Worm (Caenorhabditis elegans): ENCODE measurements around the gene acr-17.
"Not testable (repeated sequence)": the region's sequence is repeated elsewhere in the genome, so short reads cannot be mapped to it uniquely, and the experiment has no call there.

The acr-17 gene

ce11 chrV:2608352-2608751, at the start of gene acr-17:
acr-17 (plus strand) TSS chrV:2608652.
- no peak for TF ChIP-seq klf-2 (GFP tag; conservative IDR thresholded peaks at IDR 0.05)
- no peak for TF ChIP-seq flt-1 (GFP tag; IDR thresholded peaks at IDR 0.05)
- TF ChIP-seq T22C8.4 (GFP tag; IDR thresholded peaks at IDR 0.05) = no peak
- TF ChIP-seq cog-1 (tag; optimal IDR thresholded peaks at IDR 0.05) = no peak
- no peak for TF ChIP-seq med-1 (GFP tag; optimal IDR thresholded peaks at IDR 0.05; ENCODE audit: insufficient read depth)
- no peak for TF ChIP-seq ref-1 (GFP tag; conservative IDR thresholded peaks at IDR 0.05)
- TF ChIP-seq tab-1 (GFP tag; IDR thresholded peaks at IDR 0.05) = no peak
- TF ChIP-seq ztf-29 (GFP tag; IDR thresholded peaks at IDR 0.05) = no peak
- TF ChIP-seq ztf-23 (GFP tag; IDR thresholded peaks at IDR 0.05) = no peak

- not testable (repeated sequence) for TF ChIP-seq flt-1 (GFP tag; IDR thresholded peaks at IDR 0.05); med-1 (GFP tag; optimal IDR thresholded peaks at IDR 0.05; ENCODE audit: insufficient read depth); ztf-23 (GFP tag; IDR thresholded peaks at IDR 0.05)
Measured at ce11 chrV:2561390-2561789, 47.1 kb upstream of the acr-17 start, which contains the start of gene gst-10. gst-10 (plus strand) TSS chrV:2561690.

DNA sequence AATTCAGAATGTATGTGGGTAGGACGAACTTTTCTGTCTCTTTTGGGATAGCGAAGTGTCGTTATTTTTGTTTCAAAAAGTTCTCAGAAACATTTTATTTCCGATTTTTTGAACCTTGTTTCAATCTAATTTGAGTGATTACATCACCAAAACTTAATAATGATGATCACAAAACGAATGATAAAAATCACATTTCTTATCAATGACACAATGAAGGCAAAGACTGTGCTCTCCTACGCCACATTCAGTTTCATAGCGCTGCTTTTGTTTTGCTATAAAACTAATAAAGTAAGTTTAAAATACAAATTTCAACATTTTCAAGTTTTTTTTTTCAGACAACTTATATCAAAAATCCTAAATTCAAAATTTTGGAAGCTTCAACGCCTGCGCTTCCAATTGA, 42.9 kb upstream of the acr-17 start, which contains the start of gene Y45G12C.1:
TSS of gene Y45G12C.1 (plus strand) at position 159 of the 400 bp plus-strand sequence.
- no peak for TF ChIP-seq T22C8.4 (GFP tag; IDR thresholded peaks at IDR 0.05)
- no peak for TF ChIP-seq flt-1 (GFP tag; IDR thresholded peaks at IDR 0.05)
- TF ChIP-seq klf-2 (GFP tag; conservative IDR thresholded peaks at IDR 0.05) = no peak
- no peak for TF ChIP-seq med-1 (GFP tag; optimal IDR thresholded peaks at IDR 0.05; ENCODE audit: insufficient read depth)
- TF ChIP-seq ztf-29 (GFP tag; IDR thresholded peaks at IDR 0.05) = no peak
- TF ChIP-seq ref-1 (GFP tag; conservative IDR thresholded peaks at IDR 0.05) = no peak
- no peak for TF ChIP-seq tab-1 (GFP tag; IDR thresholded peaks at IDR 0.05)
- no peak for TF ChIP-seq ztf-23 (GFP tag; IDR thresholded peaks at IDR 0.05)
- TF ChIP-seq cog-1 (tag; optimal IDR thresholded peaks at IDR 0.05) = no peak

DNA sequence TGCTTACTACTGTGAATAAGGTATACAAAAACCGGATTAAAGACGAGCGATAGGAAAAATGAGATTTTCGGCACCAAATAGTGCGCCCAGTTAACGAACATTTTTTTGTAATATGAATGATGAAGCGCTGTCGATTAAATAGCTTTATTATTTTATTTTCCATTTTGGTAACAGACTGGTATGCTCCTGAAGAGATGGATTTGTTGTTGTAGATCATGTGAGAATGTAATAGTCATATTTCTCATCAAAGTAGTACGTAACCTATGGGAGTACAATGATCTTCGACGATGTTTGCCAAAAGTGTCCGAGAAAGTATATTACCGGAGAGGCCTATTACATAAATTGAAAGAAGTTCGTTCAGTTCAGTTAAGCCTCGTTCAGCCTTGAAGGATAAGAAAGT, 37.8 kb upstream of the acr-17 start, which contains the start of gene srj-19:
TSS of gene srj-19 (minus strand) at position 101 of the 400 bp plus-strand sequence.
- TF ChIP-seq ref-1 (GFP tag; conservative IDR thresholded peaks at IDR 0.05) = no peak

- TF ChIP-seq klf-2 (GFP tag; conservative IDR thresholded peaks at IDR 0.05) (no peak), T22C8.4 (GFP tag; IDR thresholded peaks at IDR 0.05) (no peak), med-1 (GFP tag; optimal IDR thresholded peaks at IDR 0.05; ENCODE audit: insufficient read depth) (no peak), ref-1 (GFP tag; conservative IDR thresholded peaks at IDR 0.05) (no peak), cog-1 (tag; optimal IDR thresholded peaks at IDR 0.05) (no peak), tab-1 (GFP tag; IDR thresholded peaks at IDR 0.05) (no peak), flt-1 (GFP tag; IDR thresholded peaks at IDR 0.05) (no peak), ztf-29 (GFP tag; IDR thresholded peaks at IDR 0.05) (no peak), ztf-23 (GFP tag; IDR thresholded peaks at IDR 0.05) (no peak)
Measured at ce11 chrV:2573108-2573507, 35.3 kb upstream of the acr-17 start, which contains the start of gene srj-20. srj-20 (minus strand) TSS chrV:2573208.

DNA sequence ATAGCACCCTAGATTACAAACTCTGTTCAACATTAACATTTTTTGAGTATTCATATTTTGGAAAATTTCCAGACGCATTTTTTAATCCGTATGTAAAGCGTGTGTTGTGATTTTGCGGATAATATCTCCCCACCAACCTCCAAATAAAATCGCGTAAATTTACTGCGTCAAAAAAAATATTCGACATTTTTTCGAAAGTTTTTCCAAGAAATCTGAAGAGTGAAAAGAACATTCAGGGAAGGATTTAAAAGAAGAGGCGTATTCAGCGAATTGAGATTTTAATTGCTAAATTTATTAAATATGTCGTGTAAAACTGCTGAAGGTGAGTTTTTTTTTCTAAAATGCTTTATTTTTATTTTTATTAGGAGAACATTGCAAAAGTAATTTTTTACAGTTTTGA, 34.6 kb upstream of the acr-17 start, which contains the start of gene nhr-290:
TSS of gene nhr-290 (plus strand) at position 301 of the 400 bp plus-strand sequence.
- no peak for TF ChIP-seq tab-1 (GFP tag; IDR thresholded peaks at IDR 0.05)
- no peak for TF ChIP-seq ztf-23 (GFP tag; IDR thresholded peaks at IDR 0.05)
- no peak for TF ChIP-seq flt-1 (GFP tag; IDR thresholded peaks at IDR 0.05)
- no peak for TF ChIP-seq T22C8.4 (GFP tag; IDR thresholded peaks at IDR 0.05)
- no peak for TF ChIP-seq cog-1 (tag; optimal IDR thresholded peaks at IDR 0.05)
- TF ChIP-seq med-1 (GFP tag; optimal IDR thresholded peaks at IDR 0.05; ENCODE audit: insufficient read depth) = no peak
- TF ChIP-seq klf-2 (GFP tag; conservative IDR thresholded peaks at IDR 0.05) = no peak
- no peak for TF ChIP-seq ztf-29 (GFP tag; IDR thresholded peaks at IDR 0.05)
- TF ChIP-seq ref-1 (GFP tag; conservative IDR thresholded peaks at IDR 0.05) = no peak

- TF ChIP-seq flt-1 (GFP tag; IDR thresholded peaks at IDR 0.05) (no peak), cog-1 (tag; optimal IDR thresholded peaks at IDR 0.05) (no peak), ref-1 (GFP tag; conservative IDR thresholded peaks at IDR 0.05) (no peak), ztf-23 (GFP tag; IDR thresholded peaks at IDR 0.05) (no peak), tab-1 (GFP tag; IDR thresholded peaks at IDR 0.05) (no peak)
Measured at ce11 chrV:2575716-2576115, 32.7 kb upstream of the acr-17 start.

DNA sequence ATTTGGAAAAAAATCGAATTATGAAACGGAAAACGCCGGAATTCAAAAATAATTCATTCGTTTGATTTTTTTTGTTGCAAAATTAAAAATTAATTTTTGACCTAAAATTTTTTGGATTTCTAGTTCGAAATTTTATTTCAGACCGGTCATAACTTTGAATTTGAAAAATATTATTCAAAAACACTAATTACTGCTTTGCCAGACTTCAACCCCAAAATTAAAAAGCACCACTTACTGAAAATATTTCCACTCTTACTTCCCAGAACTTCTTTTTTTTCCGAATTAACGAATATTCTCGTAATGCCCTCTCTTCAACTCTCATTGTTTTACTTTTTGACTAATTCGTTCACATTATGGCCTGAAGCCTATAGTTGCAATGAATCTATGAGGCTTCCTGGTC, 30.8 kb upstream of the acr-17 start, which contains the start of gene srt-4:
TSS of gene srt-4 (plus strand) at position 301 of the 400 bp plus-strand sequence.
- no peak for TF ChIP-seq flt-1 (GFP tag; IDR thresholded peaks at IDR 0.05)
- TF ChIP-seq ref-1 (GFP tag; conservative IDR thresholded peaks at IDR 0.05) = no peak
- TF ChIP-seq med-1 (GFP tag; optimal IDR thresholded peaks at IDR 0.05; ENCODE audit: insufficient read depth) = no peak
- TF ChIP-seq tab-1 (GFP tag; IDR thresholded peaks at IDR 0.05) = no peak
- TF ChIP-seq klf-2 (GFP tag; conservative IDR thresholded peaks at IDR 0.05) = no peak
- TF ChIP-seq cog-1 (tag; optimal IDR thresholded peaks at IDR 0.05) = no peak
- TF ChIP-seq ztf-29 (GFP tag; IDR thresholded peaks at IDR 0.05) = no peak
- no peak for TF ChIP-seq T22C8.4 (GFP tag; IDR thresholded peaks at IDR 0.05)
- no peak for TF ChIP-seq ztf-23 (GFP tag; IDR thresholded peaks at IDR 0.05)

DNA sequence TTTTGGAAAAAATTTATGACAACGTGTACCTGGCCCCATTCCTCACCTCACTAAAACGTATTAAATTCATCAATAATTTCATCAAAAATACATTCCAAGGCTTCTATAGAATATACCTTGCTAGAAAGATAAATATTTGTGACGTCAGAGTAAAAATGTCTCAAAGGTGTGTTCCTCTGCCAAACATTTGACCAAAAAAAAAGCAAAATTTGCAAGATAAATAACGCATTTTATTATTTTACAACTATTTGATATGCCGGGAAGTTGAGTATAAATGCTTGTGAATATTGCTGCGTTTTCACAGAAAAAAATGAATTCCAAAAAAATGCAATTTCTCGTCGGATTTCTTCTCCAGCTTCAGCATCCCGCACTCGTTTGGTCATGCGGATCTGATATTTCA, 27.9 kb upstream of the acr-17 start, which contains the start of gene C29G2.3:
TSS of gene C29G2.3 (plus strand) at position 301 of the 400 bp plus-strand sequence.
- TF ChIP-seq ztf-29 (GFP tag; IDR thresholded peaks at IDR 0.05) = no peak
- no peak for TF ChIP-seq med-1 (GFP tag; optimal IDR thresholded peaks at IDR 0.05; ENCODE audit: insufficient read depth)
- no peak for TF ChIP-seq cog-1 (tag; optimal IDR thresholded peaks at IDR 0.05)
- TF ChIP-seq tab-1 (GFP tag; IDR thresholded peaks at IDR 0.05) = no peak
- no peak for TF ChIP-seq ref-1 (GFP tag; conservative IDR thresholded peaks at IDR 0.05)
- no peak for TF ChIP-seq flt-1 (GFP tag; IDR thresholded peaks at IDR 0.05)
- TF ChIP-seq ztf-23 (GFP tag; IDR thresholded peaks at IDR 0.05) = no peak
- no peak for TF ChIP-seq T22C8.4 (GFP tag; IDR thresholded peaks at IDR 0.05)
- no peak for TF ChIP-seq klf-2 (GFP tag; conservative IDR thresholded peaks at IDR 0.05)

ce11 chrV:2585727-2586126, 22.7 kb upstream of the acr-17 start, which contains the start of gene C29G2.6:
C29G2.6 (minus strand) TSS chrV:2585908.
- no peak for TF ChIP-seq ztf-23 (GFP tag; IDR thresholded peaks at IDR 0.05)
- TF ChIP-seq ref-1 (GFP tag; conservative IDR thresholded peaks at IDR 0.05) = no peak
- no peak for TF ChIP-seq flt-1 (GFP tag; IDR thresholded peaks at IDR 0.05)
- no peak for TF ChIP-seq ztf-29 (GFP tag; IDR thresholded peaks at IDR 0.05)
- no peak for TF ChIP-seq cog-1 (tag; optimal IDR thresholded peaks at IDR 0.05)
- no peak for TF ChIP-seq T22C8.4 (GFP tag; IDR thresholded peaks at IDR 0.05)
- TF ChIP-seq med-1 (GFP tag; optimal IDR thresholded peaks at IDR 0.05; ENCODE audit: insufficient read depth) = no peak
- TF ChIP-seq tab-1 (GFP tag; IDR thresholded peaks at IDR 0.05) = no peak
- no peak for TF ChIP-seq klf-2 (GFP tag; conservative IDR thresholded peaks at IDR 0.05)
